Fruit fly (Drosophila melanogaster): ENCODE measurements around the gene POLDIP2.

dm6 chr3R:5503789-5504387, 36.3 kb downstream of the POLDIP2 start:
- TF ChIP-seq CG8478 (optimal IDR thresholded peaks at IDR 0.05): no peak
- TF ChIP-seq CTCF (optimal IDR thresholded peaks at IDR 0.05): no peak
